Worm (Caenorhabditis elegans) whole organism, midembryonic: ENCODE measurements around the gene nspg-5.

Experiments
- T22C8.4 ChIP-seq: fragments of 200-800 bp; sonication (Bioruptor generic); IDR thresholded peaks from 2 replicates; pipeline ENCODE4 v1.3.6; 2022; ENCODE audit warnings: missing genetic modification characterization, missing compliant biosample characterization
- cog-1 ChIP-seq: sonication (generic microtip); optimal IDR thresholded peaks from 2 replicates; lab custom pipeline; 2016; ENCODE audit warnings: missing genetic modification characterization, missing compliant biosample characterization
- flt-1 ChIP-seq: fragments of 200-800 bp; sonication (Bioruptor generic); IDR thresholded peaks from 2 replicates; pipeline ENCODE4 v1.3.6; 2022; ENCODE audit warnings: missing genetic modification characterization, missing compliant biosample characterization
- klf-2 ChIP-seq: fragments of 200-800 bp; sonication (Bioruptor generic); conservative IDR thresholded peaks from 2 replicates; pipeline ENCODE4 v1.3.6; 2022; ENCODE audit warnings: missing genetic modification reagents, missing genetic modification characterization, missing compliant biosample characterization
- med-1 ChIP-seq: sonication (generic microtip); optimal IDR thresholded peaks from 2 replicates; lab custom pipeline; 2017; ENCODE audit warnings: missing genetic modification characterization, mild to moderate bottlenecking, missing compliant biosample characterization, antibody characterized with exemption, missing genetic modification reagents; ENCODE audit not compliant: insufficient read depth
- ref-1 ChIP-seq: fragments of 200-800 bp; sonication (Bioruptor generic); conservative IDR thresholded peaks from 2 replicates; pipeline ENCODE4 v1.3.6; 2022; ENCODE audit warnings: missing genetic modification reagents, missing genetic modification characterization, missing compliant biosample characterization
- tab-1 ChIP-seq: fragments of 200-800 bp; sonication (Bioruptor generic); IDR thresholded peaks from 2 replicates; pipeline ENCODE4 v1.3.6; 2022; ENCODE audit warnings: missing genetic modification characterization, missing compliant biosample characterization
- ztf-23 ChIP-seq: fragments of 200-800 bp; sonication (Bioruptor generic); IDR thresholded peaks from 2 replicates; pipeline ENCODE4 v1.3.6; 2022; ENCODE audit warnings: missing genetic modification reagents, missing genetic modification characterization, missing compliant biosample characterization
- ztf-29 ChIP-seq: fragments of 200-800 bp; sonication (Bioruptor generic); IDR thresholded peaks from 2 replicates; pipeline ENCODE4 v1.3.6; 2022; ENCODE audit warnings: missing genetic modification reagents, missing genetic modification characterization, missing compliant biosample characterization

nspg-5 gene

ce11 chrX:2955628-2956027 is 26.2 kb upstream of the nspg-5 start:
- TF ChIP-seq klf-2 (GFP tag; lab: Robert Waterston, UW) (no peak), ref-1 (GFP tag; lab: Robert Waterston, UW) (no peak), ztf-29 (GFP tag; lab: Robert Waterston, UW) (no peak), tab-1 (GFP tag; lab: Robert Waterston, UW) (no peak), med-1 (no peak), flt-1 (no peak), cog-1 (tag; lab: Kevin White, UChicago) (no peak), ztf-23 (GFP tag; lab: Robert Waterston, UW) (no peak), T22C8.4 (GFP tag; lab: Robert Waterston, UW) (no peak)

- TF ChIP-seq ztf-23 (GFP tag; lab: Robert Waterston, UW) (no peak), ref-1 (GFP tag; lab: Robert Waterston, UW) (no peak)
These were observed 24.3 kb upstream of the nspg-5 start, which contains the start of gene gbb-1 for ce11 chrX:2957446-2957985. gbb-1 (plus strand) TSS chrX:2957935.

ce11 chrX:2960703-2961102 is 21.1 kb upstream of the nspg-5 start:
- 0 out of 2 replicates have a peak, but pooled peaks have one; percentile 15 for TF ChIP-seq flt-1
- TF ChIP-seq T22C8.4 (GFP tag; lab: Robert Waterston, UW): no peak

- TF ChIP-seq ztf-23 (GFP tag; lab: Robert Waterston, UW) (no peak), klf-2 (GFP tag; lab: Robert Waterston, UW) (no peak), cog-1 (tag; lab: Kevin White, UChicago) (no peak), tab-1 (GFP tag; lab: Robert Waterston, UW) (no peak), flt-1 (no peak), ztf-29 (GFP tag; lab: Robert Waterston, UW) (no peak), T22C8.4 (GFP tag; lab: Robert Waterston, UW) (no peak), ref-1 (GFP tag; lab: Robert Waterston, UW) (no peak), med-1 (no peak)
These were observed 15.6 kb upstream of the nspg-5 start for ce11 chrX:2966252-2966651.

- no peak for TF ChIP-seq klf-2 (GFP tag; lab: Robert Waterston, UW)
- no peak for TF ChIP-seq flt-1
- TF ChIP-seq ztf-23 (GFP tag; lab: Robert Waterston, UW): no peak
- no peak for TF ChIP-seq T22C8.4 (GFP tag; lab: Robert Waterston, UW)
- TF ChIP-seq cog-1 (tag; lab: Kevin White, UChicago): no peak
- no peak for TF ChIP-seq tab-1 (GFP tag; lab: Robert Waterston, UW)
- no peak for TF ChIP-seq med-1
- no peak for TF ChIP-seq ztf-29 (GFP tag; lab: Robert Waterston, UW)
- TF ChIP-seq ref-1 (GFP tag; lab: Robert Waterston, UW): no peak
These were observed 12.3 kb upstream of the nspg-5 start for ce11 chrX:2969447-2969989.

ce11 chrX:2970212-2970611 is 11.6 kb upstream of the nspg-5 start:
- TF ChIP-seq ztf-23 (GFP tag; lab: Robert Waterston, UW) (no peak), ref-1 (GFP tag; lab: Robert Waterston, UW) (no peak), klf-2 (GFP tag; lab: Robert Waterston, UW) (no peak), cog-1 (tag; lab: Kevin White, UChicago) (no peak), ztf-29 (GFP tag; lab: Robert Waterston, UW) (no peak), T22C8.4 (GFP tag; lab: Robert Waterston, UW) (no peak), med-1 (no peak), flt-1 (no peak), tab-1 (GFP tag; lab: Robert Waterston, UW) (no peak)

ce11 chrX:2970804-2971395 is 10.9 kb upstream of the nspg-5 start:
- TF ChIP-seq ztf-23 (GFP tag; lab: Robert Waterston, UW) (no peak), flt-1 (no peak), tab-1 (GFP tag; lab: Robert Waterston, UW) (no peak), ref-1 (GFP tag; lab: Robert Waterston, UW) (no peak), med-1 (no peak), ztf-29 (GFP tag; lab: Robert Waterston, UW) (no peak), cog-1 (tag; lab: Kevin White, UChicago) (no peak), klf-2 (GFP tag; lab: Robert Waterston, UW) (no peak), T22C8.4 (GFP tag; lab: Robert Waterston, UW) (no peak)

ce11 chrX:2971542-2971988 is 10.2 kb upstream of the nspg-5 start:
- no peak for TF ChIP-seq cog-1 (tag; lab: Kevin White, UChicago)
- TF ChIP-seq ztf-29 (GFP tag; lab: Robert Waterston, UW): no peak
- TF ChIP-seq ref-1 (GFP tag; lab: Robert Waterston, UW): no peak
- no peak for TF ChIP-seq klf-2 (GFP tag; lab: Robert Waterston, UW)
- TF ChIP-seq T22C8.4 (GFP tag; lab: Robert Waterston, UW): no peak
- no peak for TF ChIP-seq flt-1
- no peak for TF ChIP-seq med-1
- no peak for TF ChIP-seq ztf-23 (GFP tag; lab: Robert Waterston, UW)
- no peak for TF ChIP-seq tab-1 (GFP tag; lab: Robert Waterston, UW)

- no peak for TF ChIP-seq cog-1 (tag; lab: Kevin White, UChicago)
- TF ChIP-seq ztf-23 (GFP tag; lab: Robert Waterston, UW): no peak
- no peak for TF ChIP-seq med-1
- TF ChIP-seq ref-1 (GFP tag; lab: Robert Waterston, UW): no peak
- no peak for TF ChIP-seq ztf-29 (GFP tag; lab: Robert Waterston, UW)
- no peak for TF ChIP-seq T22C8.4 (GFP tag; lab: Robert Waterston, UW)
- TF ChIP-seq tab-1 (GFP tag; lab: Robert Waterston, UW): no peak
- TF ChIP-seq klf-2 (GFP tag; lab: Robert Waterston, UW): no peak
- TF ChIP-seq flt-1: no peak
These were observed 9.4 kb upstream of the nspg-5 start for ce11 chrX:2972272-2973042.
